Worm (Caenorhabditis elegans): ENCODE measurements around the gene cyp-13A11.
A peak's percentile ranks its signal among the peaks of the same experiment; 100 is the strongest.

- peak; percentile 18 for TF ChIP-seq him-1 (tag; optimal IDR thresholded peaks at IDR 0.05)
- TF ChIP-seq W03F9.2 (tag; optimal IDR thresholded peaks at IDR 0.05) = no peak
- no peak for TF ChIP-seq dao-5 (tag; optimal IDR thresholded peaks at IDR 0.05)
Measured at ce11 chrIII:13058140-13058539, 37.3 kb downstream of the cyp-13A11 start.
